Worm (Caenorhabditis elegans) whole organism, L1 larva: ENCODE results near the gene Y50D7A.8.

Source experiments
- dpl-1 ChIP-seq, 3 experiments: fragments of 150-350 bp in 2 of 3; sonication (generic microtip) in 1 of 3; optimal IDR thresholded peaks; 2 replicates each; lab custom pipeline; 2014 to 2017; ENCODE audit warnings: missing biosample characterization in 3 of 3, missing genetic modification characterization in 3 of 3, missing genetic modification reagents in 3 of 3
- egl-27 ChIP-seq, 2 experiments: fragments of 150-350 bp in 1 of 2; sonication (generic microtip); optimal IDR thresholded peaks; 3 replicates each; lab custom pipeline; 2017 to 2018; ENCODE audit warnings: missing biosample characterization in 2 of 2, missing genetic modification characterization in 2 of 2, missing genetic modification reagents in 2 of 2
- nhr-237 ChIP-seq: fragments of 150-350 bp; optimal IDR thresholded peaks from 2 replicates; lab custom pipeline; 2014; ENCODE audit warnings: missing biosample characterization, missing genetic modification characterization
- nhr-90 ChIP-seq: sonication (generic microtip); optimal IDR thresholded peaks from 2 replicates; lab custom pipeline; 2016; ENCODE audit warnings: mild to moderate bottlenecking, missing genetic modification characterization, missing compliant biosample characterization; ENCODE audit not compliant: poor library complexity
- unc-62 ChIP-seq: fragments of 150-350 bp; optimal IDR thresholded peaks from 2 replicates; lab custom pipeline; 2014; ENCODE audit warnings: missing biosample characterization, missing genetic modification reagents, missing genetic modification characterization
- unc-98 ChIP-seq: fragments of 200-800 bp; sonication (Bioruptor generic); IDR thresholded peaks from 2 replicates; pipeline ENCODE4 v1.3.6; 2022; ENCODE audit warnings: missing genetic modification characterization, missing compliant biosample characterization
- zag-1 ChIP-seq: fragments of 150-350 bp; optimal IDR thresholded peaks from 2 replicates; lab custom pipeline; 2014; ENCODE audit warnings: missing biosample characterization, missing genetic modification characterization
- ztf-11 ChIP-seq, 2 experiments: sonication (generic microtip); optimal IDR thresholded peaks; 2 replicates each; lab custom pipeline; 2016 to 2017; ENCODE audit warnings: missing genetic modification characterization in 2 of 2, missing biosample characterization in 1 of 2, missing compliant biosample characterization in 1 of 2

DNA sequence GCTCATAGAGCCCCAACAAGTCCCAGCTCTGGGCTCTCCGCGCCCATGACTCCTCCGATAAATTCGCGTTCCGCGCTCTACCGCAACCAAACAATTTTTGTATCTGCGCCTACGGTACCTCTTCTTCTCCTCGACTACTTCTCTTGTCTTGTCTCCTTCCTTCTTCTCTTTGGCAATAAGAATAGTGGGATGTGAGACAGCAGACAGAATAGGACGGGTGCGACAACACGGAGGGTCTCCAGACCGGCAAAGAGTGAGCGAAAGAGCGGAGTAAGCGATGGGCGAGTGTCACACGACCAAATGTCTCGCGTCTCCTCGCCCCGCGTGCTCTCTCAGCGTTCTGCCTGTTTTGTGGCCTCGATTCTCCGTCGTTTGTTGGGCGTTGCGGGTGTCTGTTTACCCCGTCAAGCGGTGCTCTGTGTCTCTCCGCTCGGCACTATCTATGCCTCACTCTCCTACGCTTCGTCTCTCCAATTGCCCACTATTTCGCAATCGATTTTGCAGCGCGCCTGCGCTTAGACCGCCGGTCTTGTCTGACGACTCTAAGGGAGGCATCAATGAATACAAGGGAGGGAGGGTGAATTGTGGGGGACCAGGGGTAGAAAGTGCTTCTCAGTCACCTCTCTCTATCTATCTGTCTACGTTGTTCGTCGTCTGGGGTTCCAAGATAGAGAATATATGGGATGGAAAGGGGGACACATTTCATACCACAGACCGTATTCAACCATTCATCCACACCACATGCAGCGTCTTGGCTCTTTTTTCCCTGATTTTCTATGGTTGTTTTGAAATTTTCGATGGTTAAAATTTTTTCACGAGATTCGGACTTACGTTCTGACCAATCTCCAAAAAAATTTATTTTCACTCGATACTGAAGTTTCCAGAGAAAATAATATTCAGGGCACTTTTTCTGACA, 11.8 kb upstream of the Y50D7A.8 start, which contains the start of gene gei-4:
- peak; percentile 47 to 64 (median 60) for TF ChIP-seq dpl-1 (GFP tag; optimal IDR thresholded peaks at IDR 0.05; lab: Kevin White, UChicago)
- peak; percentile 87 for TF ChIP-seq nhr-90 (tag; lab: Kevin White, UChicago)
- TF ChIP-seq egl-27 (tag; optimal IDR thresholded peaks at IDR 0.05; lab: Kevin White, UChicago) = peak; percentile 23 to 71
- no peak for TF ChIP-seq unc-98 (GFP tag; lab: Robert Waterston, UW)
- peak; percentile 78 for TF ChIP-seq nhr-237 (tag; lab: Kevin White, UChicago)
- no peak for TF ChIP-seq unc-62 (GFP tag; lab: Kevin White, UChicago)
- peak in 1 of 2 experiments; percentile 84 for TF ChIP-seq ztf-11 (tag; optimal IDR thresholded peaks at IDR 0.05; lab: Kevin White, UChicago)
- no peak for TF ChIP-seq zag-1
